Fruit fly (Drosophila melanogaster) whole organism, embryonic: Measurements from ENCODE around the gene CG5861.

Source experiments
- Adf1 ChIP-seq: fragments of 200-800 bp; sonication (Bioruptor generic); IDR thresholded peaks from 2 replicates; pipeline ENCODE4 v1.3.6; 2022; ENCODE audit warnings: missing biosample characterization, missing genetic modification characterization
- Atf-2 ChIP-seq: fragments of 200-800 bp; sonication (Bioruptor generic); optimal IDR thresholded peaks from 2 replicates; lab custom pipeline; 2016; ENCODE audit warnings: missing biosample characterization, missing genetic modification characterization
- B-H1 ChIP-seq: fragments of 200-800 bp; sonication (Bioruptor generic); IDR thresholded peaks from 3 replicates; pipeline ENCODE4 v1.3.6; 2022; ENCODE audit warnings: missing biosample characterization, missing genetic modification characterization
- B-H2 ChIP-seq: fragments of 200-800 bp; sonication (Bioruptor generic); optimal IDR thresholded peaks from 2 replicates; lab custom pipeline; 2018; ENCODE audit warnings: missing biosample characterization, mild to moderate bottlenecking, missing genetic modification characterization
- Blimp-1 ChIP-seq: fragments of 200-800 bp; sonication (Bioruptor generic); optimal IDR thresholded peaks from 3 replicates; lab custom pipeline; 2018; ENCODE audit warnings: missing biosample characterization, missing genetic modification characterization, mild to moderate bottlenecking, moderate library complexity, missing genetic modification reagents
- CG10267 ChIP-seq: fragments of 200-800 bp; sonication (Bioruptor generic); optimal IDR thresholded peaks from 2 replicates; lab custom pipeline; 2018; ENCODE audit warnings: missing biosample characterization, mild to moderate bottlenecking, missing genetic modification characterization, moderate library complexity
- CG10462 ChIP-seq: fragments of 200-800 bp; sonication (Bioruptor generic); optimal IDR thresholded peaks from 2 replicates; lab custom pipeline; 2016; ENCODE audit warnings: missing biosample characterization, missing genetic modification characterization
- CG10654 ChIP-seq: fragments of 200-800 bp; sonication (Bioruptor generic); optimal IDR thresholded peaks from 2 replicates; lab custom pipeline; 2016; ENCODE audit warnings: missing biosample characterization, missing genetic modification characterization
- CG12744 ChIP-seq: fragments of 200-800 bp; sonication (Bioruptor generic); optimal IDR thresholded peaks from 2 replicates; lab custom pipeline; 2016; ENCODE audit warnings: missing biosample characterization, missing genetic modification characterization
- CG12942 ChIP-seq: fragments of 200-800 bp; sonication (Bioruptor generic); optimal IDR thresholded peaks from 3 replicates; lab custom pipeline; 2016; ENCODE audit warnings: missing biosample characterization, missing genetic modification characterization
- CG14860 ChIP-seq: fragments of 200-800 bp; sonication (Bioruptor generic); IDR thresholded peaks from 3 replicates; pipeline ENCODE4 v1.3.6; 2022; ENCODE audit warnings: missing biosample characterization, missing genetic modification characterization; ENCODE audit not compliant: partially characterized antibody
- CG14965 ChIP-seq: fragments of 200-800 bp; sonication (Bioruptor generic); optimal IDR thresholded peaks from 2 replicates; lab custom pipeline; 2016; ENCODE audit warnings: missing biosample characterization, missing genetic modification characterization, borderline replicate concordance
- CG1647 ChIP-seq: fragments of 200-800 bp; sonication (Bioruptor generic); optimal IDR thresholded peaks from 3 replicates; lab custom pipeline; 2016; ENCODE audit warnings: missing biosample characterization, missing genetic modification characterization
- CG16779 ChIP-seq: fragments of 200-800 bp; sonication (Bioruptor generic); IDR thresholded peaks from 2 replicates; pipeline ENCODE4 v1.3.6; 2022; ENCODE audit warnings: missing biosample characterization, missing genetic modification characterization
- CG17361 ChIP-seq: fragments of 200-800 bp; sonication (Bioruptor generic); IDR thresholded peaks from 3 replicates; pipeline ENCODE4 v1.3.6; 2022; ENCODE audit warnings: missing biosample characterization, missing genetic modification characterization
- CG17802 ChIP-seq: fragments of 200-800 bp; sonication (Bioruptor generic); optimal IDR thresholded peaks from 2 replicates; lab custom pipeline; 2018; ENCODE audit warnings: missing biosample characterization, mild to moderate bottlenecking, missing genetic modification characterization, moderate library complexity
- CG18262 ChIP-seq: fragments of 200-800 bp; optimal IDR thresholded peaks from 3 replicates; lab custom pipeline; 2019; ENCODE audit warnings: missing biosample characterization, mild to moderate bottlenecking, missing genetic modification characterization, moderate library complexity
- CG2129 ChIP-seq: fragments of 200-800 bp; sonication (Bioruptor generic); IDR thresholded peaks from 2 replicates; pipeline ENCODE4 v1.3.6; 2022; ENCODE audit warnings: missing biosample characterization, missing genetic modification characterization; ENCODE audit not compliant: partially characterized antibody
- CG32767 ChIP-seq: fragments of 200-800 bp; sonication (Bioruptor generic); IDR thresholded peaks from 2 replicates; pipeline ENCODE4 v1.3.6; 2022; ENCODE audit warnings: missing biosample characterization, missing genetic modification characterization
- CG3847 ChIP-seq: fragments of 200-800 bp; sonication (Bioruptor generic); IDR thresholded peaks from 2 replicates; pipeline ENCODE4 v1.3.6; 2022; ENCODE audit warnings: missing biosample characterization, missing genetic modification characterization
- CG4404 ChIP-seq: fragments of 200-800 bp; sonication (Bioruptor generic); IDR thresholded peaks from 2 replicates; pipeline ENCODE4 v1.3.6; 2022; ENCODE audit warnings: missing biosample characterization, missing genetic modification characterization
- CG4424 ChIP-seq: fragments of 200-800 bp; sonication (Bioruptor generic); optimal IDR thresholded peaks from 3 replicates; lab custom pipeline; 2016; ENCODE audit warnings: missing biosample characterization, missing genetic modification characterization
- CG4617 ChIP-seq: fragments of 200-800 bp; sonication (Bioruptor generic); optimal IDR thresholded peaks from 3 replicates; lab custom pipeline; 2016; ENCODE audit warnings: missing biosample characterization, missing genetic modification characterization, borderline replicate concordance
- CG6854 ChIP-seq: fragments of 200-800 bp; sonication (Bioruptor generic); optimal IDR thresholded peaks from 3 replicates; lab custom pipeline; 2017; ENCODE audit warnings: missing biosample characterization, mild to moderate bottlenecking, missing genetic modification characterization
- CG7928 ChIP-seq: fragments of 200-800 bp; sonication (Bioruptor generic); optimal IDR thresholded peaks from 2 replicates; lab custom pipeline; 2017; ENCODE audit warnings: missing biosample characterization, mild to moderate bottlenecking, missing genetic modification characterization
- CG8290 ChIP-seq, 3 experiments: fragments of 200-800 bp; sonication (Bioruptor generic); optimal IDR thresholded peaks; 2 replicates each; lab custom pipeline; 2016 to 2019; ENCODE audit warnings: missing biosample characterization in 3 of 3, missing genetic modification characterization in 3 of 3, mild to moderate bottlenecking in 2 of 3, moderate library complexity in 1 of 3
- Chrac-16 ChIP-seq: fragments of 200-800 bp; sonication (Bioruptor generic); optimal IDR thresholded peaks from 3 replicates; lab custom pipeline; 2016; ENCODE audit warnings: missing biosample characterization, missing genetic modification characterization
- CkIIα-i1 ChIP-seq: fragments of 200-800 bp; sonication (Bioruptor generic); IDR thresholded peaks from 2 replicates; pipeline ENCODE4 v1.3.6; 2022; ENCODE audit warnings: missing biosample characterization, missing genetic modification characterization
- HHEX ChIP-seq: fragments of 200-800 bp; sonication (Bioruptor generic); optimal IDR thresholded peaks from 3 replicates; lab custom pipeline; 2017; ENCODE audit warnings: missing biosample characterization, mild to moderate bottlenecking, missing genetic modification characterization, missing genetic modification reagents
- HmgZ ChIP-seq: fragments of 200-800 bp; sonication (Bioruptor generic); optimal IDR thresholded peaks from 2 replicates; lab custom pipeline; 2018; ENCODE audit warnings: missing biosample characterization, mild to moderate bottlenecking, missing genetic modification characterization
- MBD-R2 ChIP-seq: fragments of 200-800 bp; sonication (Bioruptor generic); IDR thresholded peaks from 2 replicates; pipeline ENCODE4 v1.3.6; 2022; ENCODE audit warnings: missing biosample characterization, missing genetic modification characterization
- NK7.1 ChIP-seq: fragments of 200-800 bp; sonication (Bioruptor generic); optimal IDR thresholded peaks from 3 replicates; lab custom pipeline; 2016; ENCODE audit warnings: missing biosample characterization, missing genetic modification characterization
- Optix ChIP-seq: fragments of 200-800 bp; sonication (Bioruptor generic); IDR thresholded peaks from 3 replicates; pipeline ENCODE4 v1.3.6; 2022; ENCODE audit warnings: missing biosample characterization, missing genetic modification characterization
- Sry-δ ChIP-seq: fragments of 200-800 bp; sonication (Bioruptor generic); optimal IDR thresholded peaks from 2 replicates; lab custom pipeline; 2016; ENCODE audit warnings: missing biosample characterization, missing genetic modification characterization
- Tbp ChIP-seq: fragments of >200 bp; optimal IDR thresholded peaks from 2 replicates; lab custom pipeline; 2018; ENCODE audit warnings: missing biosample characterization, missing genetic modification characterization
- abd-A ChIP-seq: fragments of 200-800 bp; sonication (Bioruptor generic); optimal IDR thresholded peaks from 3 replicates; lab custom pipeline; 2019; ENCODE audit warnings: missing biosample characterization, mild to moderate bottlenecking, missing genetic modification characterization, moderate library complexity
- amos ChIP-seq: fragments of 200-800 bp; sonication (Bioruptor generic); IDR thresholded peaks from 2 replicates; pipeline ENCODE4 v1.3.6; 2022; ENCODE audit warnings: missing biosample characterization, missing genetic modification characterization; ENCODE audit not compliant: partially characterized antibody
- br ChIP-seq: fragments of >200 bp; optimal IDR thresholded peaks from 2 replicates; lab custom pipeline; 2017
- croc ChIP-seq: fragments of 200-800 bp; sonication (Bioruptor generic); conservative IDR thresholded peaks from 3 replicates; pipeline ENCODE4 v1.3.6; 2022; ENCODE audit warnings: missing biosample characterization, missing genetic modification characterization
- dysf ChIP-seq: fragments of 200-800 bp; sonication (Bioruptor generic); IDR thresholded peaks from 3 replicates; pipeline ENCODE4 v1.3.6; 2022; ENCODE audit warnings: missing biosample characterization, missing genetic modification characterization
- fd64A ChIP-seq: fragments of 200-800 bp; sonication (Bioruptor generic); optimal IDR thresholded peaks from 3 replicates; lab custom pipeline; 2018; ENCODE audit warnings: missing biosample characterization, mild to moderate bottlenecking, missing genetic modification characterization
- gfzf ChIP-seq: fragments of 200-800 bp; sonication (Bioruptor generic); optimal IDR thresholded peaks from 2 replicates; lab custom pipeline; 2016; ENCODE audit warnings: missing biosample characterization, mild to moderate bottlenecking, missing genetic modification characterization, moderate library complexity
- kay ChIP-seq: fragments of 200-800 bp; sonication (Bioruptor generic); optimal IDR thresholded peaks from 2 replicates; lab custom pipeline; 2016; ENCODE audit warnings: missing biosample characterization, missing genetic modification characterization
- lmd ChIP-seq: fragments of 200-800 bp; sonication (Bioruptor generic); IDR thresholded peaks from 2 replicates; pipeline ENCODE4 v1.3.6; 2022; ENCODE audit warnings: missing biosample characterization, missing genetic modification characterization
- pb ChIP-seq: fragments of 200-800 bp; sonication (Bioruptor generic); optimal IDR thresholded peaks from 3 replicates; lab custom pipeline; 2016; ENCODE audit warnings: missing biosample characterization, missing genetic modification characterization
- pros ChIP-seq: fragments of 200-800 bp; sonication (Bioruptor generic); optimal IDR thresholded peaks from 3 replicates; lab custom pipeline; 2019; ENCODE audit warnings: missing biosample characterization, mild to moderate bottlenecking, missing genetic modification characterization, moderate library complexity
- rib ChIP-seq: fragments of 200-800 bp; sonication (Bioruptor generic); IDR thresholded peaks from 2 replicates; pipeline ENCODE4 v1.3.6; 2022; ENCODE audit warnings: missing biosample characterization, missing genetic modification characterization
- row ChIP-seq: fragments of 200-800 bp; sonication (Bioruptor generic); IDR thresholded peaks from 3 replicates; pipeline ENCODE4 v1.3.6; 2022; ENCODE audit warnings: missing biosample characterization, missing genetic modification characterization
- sc ChIP-seq, 3 experiments: fragments of >200 bp in 2 of 3; fragments of 200-800 bp in 1 of 3; sonication (Bioruptor generic) in 1 of 3; optimal IDR thresholded peaks; 2 replicates in 2 of 3; 3 replicates in 1 of 3; lab custom pipeline; 2017; ENCODE audit warnings: mild to moderate bottlenecking in 1 of 3, missing biosample characterization in 1 of 3, missing genetic modification characterization in 1 of 3, missing genetic modification reagents in 1 of 3
- sim ChIP-seq: fragments of 200-800 bp; sonication (Bioruptor generic); IDR thresholded peaks from 2 replicates; pipeline ENCODE4 v1.3.6; 2022; ENCODE audit warnings: missing biosample characterization, missing genetic modification characterization
- slou ChIP-seq: fragments of 200-800 bp; sonication (Bioruptor generic); optimal IDR thresholded peaks from 3 replicates; lab custom pipeline; 2016; ENCODE audit warnings: missing biosample characterization, missing genetic modification characterization
- stwl ChIP-seq: fragments of 200-800 bp; sonication (Bioruptor generic); optimal IDR thresholded peaks from 3 replicates; lab custom pipeline; 2018; ENCODE audit warnings: missing biosample characterization, mild to moderate bottlenecking, missing genetic modification characterization, moderate library complexity

The CG5861 gene

DNA sequence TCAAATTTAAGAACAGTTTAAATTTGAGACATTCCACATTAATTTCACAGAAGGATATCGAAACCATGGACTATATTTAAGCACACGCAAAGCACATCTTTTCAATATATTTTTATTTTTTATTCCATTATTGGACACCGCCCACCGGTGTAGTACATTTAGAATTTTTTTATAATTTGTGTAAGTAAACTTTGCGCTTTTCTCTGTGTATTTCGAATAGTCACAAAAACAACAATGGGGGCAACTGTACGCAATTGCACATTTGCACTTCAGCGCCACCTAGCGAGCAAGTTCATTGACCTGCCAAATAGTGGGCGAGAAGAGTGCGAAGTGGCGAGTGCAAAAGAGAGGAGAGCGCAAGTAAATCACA lies 31.3 kb downstream of the CG5861 start (continued):
- TF ChIP-seq croc (GFP tag; lab: Robert Waterston, UW) (no peak), br (lab: Kevin White, UChicago) (no peak), NK7.1 (GFP tag; lab: Kevin White, UChicago) (no peak), CG3847 (no peak; the same call in 1 of the 2 replicates), CG1647 (GFP tag; lab: Kevin White, UChicago) (no peak), CG4404 (GFP tag; lab: Robert Waterston, UW) (no peak), CG12942 (no peak), CG6854 (GFP tag; lab: Kevin White, UChicago) (peak; percentile 45), CkIIα-i1 (GFP tag; lab: Robert Waterston, UW) (no peak), CG7928 (no peak), Optix (GFP tag; lab: Robert Waterston, UW) (no peak), rib (GFP tag; lab: Robert Waterston, UW) (no peak), stwl (tag; lab: Kevin White, UChicago) (no peak), Adf1 (GFP tag; lab: Robert Waterston, UW) (no peak), CG14965 (no peak), CG10654 (no peak), CG12744 (GFP tag; lab: Kevin White, UChicago) (no peak), sc (optimal IDR thresholded peaks at IDR 0.05; lab: Kevin White, UChicago) (no peak), sc (GFP tag; optimal IDR thresholded peaks at IDR 0.05; lab: Kevin White, UChicago) (no peak), CG32767 (GFP tag; lab: Robert Waterston, UW) (no peak), Blimp-1 (peak; percentile 52), Atf-2 (no peak), CG2129 (GFP tag; lab: Robert Waterston, UW) (no peak), CG10462 (GFP tag; lab: Kevin White, UChicago) (no peak), pb (GFP tag; lab: Kevin White, UChicago) (no peak), B-H1 (GFP tag; lab: Robert Waterston, UW) (peak; percentile 29; the same call in 1 of the 3 replicates), CG8290 (GFP tag; optimal IDR thresholded peaks at IDR 0.05; lab: Kevin White, UChicago) (no peak), CG8290 (tag; optimal IDR thresholded peaks at IDR 0.05; lab: Kevin White, UChicago) (no peak), MBD-R2 (GFP tag; lab: Robert Waterston, UW) (no peak), CG17361 (peak; percentile 56; the same call in 2 of the 3 replicates), CG4424 (GFP tag; lab: Kevin White, UChicago) (no peak), CG17802 (tag; lab: Kevin White, UChicago) (no peak), CG4617 (no peak), dysf (GFP tag; lab: Robert Waterston, UW) (peak; percentile 68), B-H2 (GFP tag; lab: Kevin White, UChicago) (no peak), abd-A (no peak), CG10267 (tag; lab: Kevin White, UChicago) (peak; percentile 36), slou (GFP tag; lab: Kevin White, UChicago) (no peak), CG16779 (GFP tag; lab: Robert Waterston, UW) (no peak), pros (no peak), sim (GFP tag; lab: Robert Waterston, UW) (no peak), CG18262 (tag; lab: Kevin White, UChicago) (peak; percentile 58), Chrac-16 (no peak), HHEX (peak; percentile 63), row (GFP tag; lab: Robert Waterston, UW) (peak; percentile 44; the same call in 1 of the 3 replicates), amos (no peak), lmd (GFP tag; lab: Robert Waterston, UW) (peak; percentile 51), HmgZ (tag; lab: Kevin White, UChicago) (no peak), Sry-δ (GFP tag; lab: Kevin White, UChicago) (no peak), Tbp (GFP tag; lab: Kevin White, UChicago) (no peak), CG14860 (GFP tag; lab: Robert Waterston, UW) (no peak), kay (GFP tag; lab: Kevin White, UChicago) (no peak), gfzf (GFP tag; lab: Kevin White, UChicago) (no peak), fd64A (no peak)
